Worm (Caenorhabditis elegans) whole organism, mixed stage, embryonic: ENCODE data around the gene ztf-29.

Experiments used
- bed-3 ChIP-seq: fragments of 200-800 bp; sonication (Bioruptor generic); optimal IDR thresholded peaks from 3 replicates; lab custom pipeline; 2018; ENCODE audit warnings: mild to moderate bottlenecking, missing genetic modification characterization, moderate library complexity, missing compliant biosample characterization
- elt-3 ChIP-seq: fragments of 150-350 bp; optimal IDR thresholded peaks from 2 replicates; lab custom pipeline; 2014; ENCODE audit warnings: missing biosample characterization, missing genetic modification characterization
- flh-1 ChIP-seq: fragments of 200-800 bp; sonication (Bioruptor generic); optimal IDR thresholded peaks from 2 replicates; lab custom pipeline; 2018; ENCODE audit warnings: mild to moderate bottlenecking, missing genetic modification characterization, moderate library complexity, missing compliant biosample characterization
- lin-13 ChIP-seq: fragments of 150-350 bp; optimal IDR thresholded peaks from 2 replicates; lab custom pipeline; 2014; ENCODE audit warnings: missing biosample characterization, missing genetic modification characterization
- mep-1 ChIP-seq: fragments of 150-350 bp; optimal IDR thresholded peaks from 2 replicates; lab custom pipeline; 2017; ENCODE audit warnings: missing biosample characterization, missing genetic modification reagents, missing genetic modification characterization, inconsistent platforms
- nhr-237 ChIP-seq: fragments of 150-350 bp; optimal IDR thresholded peaks from 2 replicates; lab custom pipeline; 2014; ENCODE audit warnings: missing biosample characterization, missing genetic modification characterization
- nhr-76 ChIP-seq: sonication (generic microtip); optimal IDR thresholded peaks from 2 replicates; lab custom pipeline; 2017; ENCODE audit warnings: missing biosample characterization, missing genetic modification characterization
- pha-4 ChIP-seq: fragments of 150-350 bp; optimal IDR thresholded peaks from 2 replicates; lab custom pipeline; 2018; ENCODE audit warnings: missing biosample characterization, missing genetic modification reagents, missing genetic modification characterization
- snpc-4 ChIP-seq: fragments of 150-350 bp; optimal IDR thresholded peaks from 2 replicates; lab custom pipeline; 2014; ENCODE audit warnings: missing biosample characterization, missing genetic modification characterization
- unc-120 ChIP-seq: sonication (generic microtip); optimal IDR thresholded peaks from 2 replicates; lab custom pipeline; 2017; ENCODE audit warnings: missing genetic modification characterization, missing compliant biosample characterization; ENCODE audit not compliant: poor library complexity, severe bottlenecking
- unc-39 ChIP-seq: fragments of 150-350 bp; optimal IDR thresholded peaks from 2 replicates; lab custom pipeline; 2014; ENCODE audit warnings: missing biosample characterization, missing genetic modification characterization
- unc-62 ChIP-seq: fragments of 150-350 bp; optimal IDR thresholded peaks from 2 replicates; lab custom pipeline; 2014; ENCODE audit warnings: missing biosample characterization, missing genetic modification reagents, missing genetic modification characterization
- zip-8 ChIP-seq: fragments of 150-350 bp; optimal IDR thresholded peaks from 2 replicates; lab custom pipeline; 2014; ENCODE audit warnings: missing biosample characterization, missing genetic modification characterization

DNA sequence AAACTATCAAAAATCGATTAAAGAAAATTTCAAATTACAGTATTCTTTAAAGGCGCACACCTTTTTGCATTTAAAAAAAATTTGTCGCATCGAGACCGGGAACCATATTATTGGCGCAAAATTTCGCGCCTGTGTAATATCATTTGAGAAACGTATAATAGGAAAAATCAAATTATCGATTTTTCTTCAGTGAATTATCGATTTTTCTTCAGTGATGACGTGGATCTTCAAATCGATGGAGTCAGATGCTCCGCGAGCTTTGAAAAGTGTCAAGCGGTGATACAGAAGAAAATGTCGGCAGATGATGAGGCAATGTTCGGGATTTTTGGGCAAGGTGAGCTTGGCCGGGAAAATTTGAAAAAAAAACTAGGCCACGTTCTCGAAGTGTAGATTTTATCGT lies 25.5 kb upstream of the ztf-29 start:
- TF ChIP-seq unc-39 (tag; lab: Kevin White, UChicago) (no peak), nhr-76 (no peak), snpc-4 (tag; lab: Kevin White, UChicago) (no peak), unc-120 (tag; lab: Kevin White, UChicago) (no peak), unc-62 (GFP tag; lab: Kevin White, UChicago) (no peak), lin-13 (tag; lab: Kevin White, UChicago) (no peak), elt-3 (tag; lab: Kevin White, UChicago) (no peak), pha-4 (no peak), bed-3 (GFP tag; lab: Kevin White, UChicago) (no peak), flh-1 (GFP tag; lab: Kevin White, UChicago) (no peak), nhr-237 (tag; lab: Kevin White, UChicago) (no peak), mep-1 (tag; lab: Kevin White, UChicago) (no peak), zip-8 (tag; lab: Kevin White, UChicago) (no peak)
